In genomic region chr2L:12055837-12056388, dm6 we compare ENCODE assay signal across 1 fruit fly cellular context.
TF ChIP-seq lines count a peak whose summit lies in the region.

TSS of gene JhI-21 (minus strand) at chr2L:12056042.
TSS of gene RpL7-like (plus strand) at chr2L:12056326.
TSS of gene CG34164 (plus strand) at chr2L:12056348.

TF ChIP-seq in whole organism, embryonic, 481 proteins besides CTCF, POLR2A, EP300 and RAD21 (continued from another document and continues in another):
- TF ChIP-seq CG11696 (GFP tag; IDR thresholded peaks at IDR 0.05; lab: Robert Waterston, UW), result no peak
- no peak for TF ChIP-seq Oaz (GFP tag; IDR thresholded peaks at IDR 0.05; lab: Robert Waterston, UW)
- no peak for TF ChIP-seq jigr1 (GFP tag; IDR thresholded peaks at IDR 0.05; lab: Robert Waterston, UW)
- no peak for TF ChIP-seq Dip3 (GFP tag; optimal IDR thresholded peaks at IDR 0.05; lab: Kevin White, UChicago)
- no peak for TF ChIP-seq org-1 (GFP tag; optimal IDR thresholded peaks at IDR 0.05; lab: Kevin White, UChicago)
- no peak for TF ChIP-seq zf30C (GFP tag; optimal IDR thresholded peaks at IDR 0.05; lab: Kevin White, UChicago)
- TF ChIP-seq CG7987 (GFP tag; optimal IDR thresholded peaks at IDR 0.05; lab: Kevin White, UChicago), result no peak
- no peak for TF ChIP-seq CG3838 (GFP tag; optimal IDR thresholded peaks at IDR 0.05; lab: Kevin White, UChicago)
- no peak for TF ChIP-seq sr (GFP tag; IDR thresholded peaks at IDR 0.05; lab: Robert Waterston, UW)
- TF ChIP-seq Atf6 (GFP tag; IDR thresholded peaks at IDR 0.05; lab: Robert Waterston, UW), result no peak
- no peak for TF ChIP-seq h (optimal IDR thresholded peaks at IDR 0.05; lab: Kevin White, UChicago)
- no peak for TF ChIP-seq CG5245 (GFP tag; optimal IDR thresholded peaks at IDR 0.05; lab: Kevin White, UChicago)
- peak; percentile 64; the same call in 1 of the 3 replicates for TF ChIP-seq Opbp (GFP tag; IDR thresholded peaks at IDR 0.05; lab: Robert Waterston, UW; ENCODE audit: partially characterized antibody)
- no peak for TF ChIP-seq cad (GFP tag; optimal IDR thresholded peaks at IDR 0.05; lab: Kevin White, UChicago)
- TF ChIP-seq fd102C (GFP tag; optimal IDR thresholded peaks at IDR 0.05; lab: Kevin White, UChicago), result no peak
- TF ChIP-seq ac (GFP tag; optimal IDR thresholded peaks at IDR 0.05; lab: Kevin White, UChicago), result no peak
- no peak for TF ChIP-seq ash1 (GFP tag; optimal IDR thresholded peaks at IDR 0.05; lab: Kevin White, UChicago)
- TF ChIP-seq CG2889 (GFP tag; IDR thresholded peaks at IDR 0.05; lab: Robert Waterston, UW), result no peak
- TF ChIP-seq Poxn (GFP tag; IDR thresholded peaks at IDR 0.05; lab: Robert Waterston, UW), result no peak
- TF ChIP-seq CG12942 (GFP tag; optimal IDR thresholded peaks at IDR 0.05; lab: Kevin White, UChicago), result no peak
- no peak for TF ChIP-seq emc (GFP tag; optimal IDR thresholded peaks at IDR 0.05; lab: Kevin White, UChicago)
- no peak for TF ChIP-seq dpn (GFP tag; optimal IDR thresholded peaks at IDR 0.05; lab: Kevin White, UChicago)
- no peak for TF ChIP-seq Deaf1 (tag; optimal IDR thresholded peaks at IDR 0.05; lab: Kevin White, UChicago)
- no peak for TF ChIP-seq CG9437 (GFP tag; optimal IDR thresholded peaks at IDR 0.05; lab: Kevin White, UChicago)
- no peak for TF ChIP-seq CG15601 (tag; optimal IDR thresholded peaks at IDR 0.05; lab: Kevin White, UChicago)
- TF ChIP-seq Bteb2 (GFP tag; optimal IDR thresholded peaks at IDR 0.05; lab: Kevin White, UChicago), result peak; percentile 13
- TF ChIP-seq CG1792 (GFP tag; optimal IDR thresholded peaks at IDR 0.05; lab: Kevin White, UChicago), result no peak
- no peak for TF ChIP-seq tio (GFP tag; optimal IDR thresholded peaks at IDR 0.05; lab: Kevin White, UChicago)
- no peak for TF ChIP-seq Elba2 (GFP tag; optimal IDR thresholded peaks at IDR 0.05; lab: Kevin White, UChicago)
- TF ChIP-seq dmrt11E (tag; optimal IDR thresholded peaks at IDR 0.05; lab: Kevin White, UChicago), result no peak
- TF ChIP-seq pzg (GFP tag; optimal IDR thresholded peaks at IDR 0.05; lab: Kevin White, UChicago), result peak; percentile 86
- peak in 1 of 2 experiments; percentile 19 for TF ChIP-seq bsh (GFP tag; optimal IDR thresholded peaks at IDR 0.05; lab: Kevin White, UChicago)
- TF ChIP-seq CG17612 (GFP tag; IDR thresholded peaks at IDR 0.05; lab: Robert Waterston, UW), result no peak
- TF ChIP-seq CG7271 (tag; optimal IDR thresholded peaks at IDR 0.05; lab: Kevin White, UChicago), result no peak
- peak; percentile 30; the same call in 1 of the 3 replicates for TF ChIP-seq zfh1 (GFP tag; IDR thresholded peaks at IDR 0.05; lab: Robert Waterston, UW)
- no peak for TF ChIP-seq prd (optimal IDR thresholded peaks at IDR 0.05; lab: Kevin White, UChicago)
- TF ChIP-seq prd (GFP tag; IDR thresholded peaks at IDR 0.05; lab: Robert Waterston, UW), result no peak
- TF ChIP-seq tap (tag; optimal IDR thresholded peaks at IDR 0.05; lab: Kevin White, UChicago), result no peak
- peak; percentile 65; the same call in 1 of the 2 replicates for TF ChIP-seq CG32532 (GFP tag; IDR thresholded peaks at IDR 0.05; lab: Robert Waterston, UW)
- no peak for TF ChIP-seq Gug (GFP tag; IDR thresholded peaks at IDR 0.05; lab: Robert Waterston, UW)
- no peak for TF ChIP-seq Hmx (GFP tag; optimal IDR thresholded peaks at IDR 0.05; lab: Kevin White, UChicago)
- no peak for TF ChIP-seq CG1233 (GFP tag; optimal IDR thresholded peaks at IDR 0.05; lab: Kevin White, UChicago)
- no peak for TF ChIP-seq zfh2 (GFP tag; optimal IDR thresholded peaks at IDR 0.05; lab: Kevin White, UChicago)
- no peak for TF ChIP-seq CG1832 (GFP tag; optimal IDR thresholded peaks at IDR 0.05; lab: Kevin White, UChicago)
- TF ChIP-seq danr (GFP tag; IDR thresholded peaks at IDR 0.05; lab: Robert Waterston, UW), result no peak
- TF ChIP-seq CG16863 (GFP tag; optimal IDR thresholded peaks at IDR 0.05; lab: Kevin White, UChicago), result no peak
- TF ChIP-seq CG11093 (GFP tag; IDR thresholded peaks at IDR 0.05; lab: Robert Waterston, UW), result no peak
- TF ChIP-seq Antp (GFP tag; optimal IDR thresholded peaks at IDR 0.05; lab: Kevin White, UChicago), result no peak
- TF ChIP-seq CG15479 (GFP tag; optimal IDR thresholded peaks at IDR 0.05; lab: Kevin White, UChicago), result no peak
- TF ChIP-seq Aef1 (GFP tag; IDR thresholded peaks at IDR 0.05; lab: Robert Waterston, UW), result no peak
- TF ChIP-seq CG10543 (GFP tag; optimal IDR thresholded peaks at IDR 0.05; lab: Kevin White, UChicago), result no peak
- TF ChIP-seq CG7745 (tag; optimal IDR thresholded peaks at IDR 0.05; lab: Kevin White, UChicago), result no peak
- TF ChIP-seq ems (GFP tag; optimal IDR thresholded peaks at IDR 0.05; lab: Kevin White, UChicago), result no peak
- TF ChIP-seq Mes4 (GFP tag; optimal IDR thresholded peaks at IDR 0.05; lab: Kevin White, UChicago), result no peak
- TF ChIP-seq Ets97D (GFP tag; optimal IDR thresholded peaks at IDR 0.05; lab: Kevin White, UChicago), result peak; percentile 77
- no peak for TF ChIP-seq HHEX (GFP tag; optimal IDR thresholded peaks at IDR 0.05; lab: Kevin White, UChicago)
- no peak for TF ChIP-seq CG14050 (GFP tag; IDR thresholded peaks at IDR 0.05; lab: Robert Waterston, UW)
- peak; percentile 64 for TF ChIP-seq bbx (GFP tag; IDR thresholded peaks at IDR 0.05; lab: Robert Waterston, UW; ENCODE audit: partially characterized antibody)
- no peak for TF ChIP-seq ro (GFP tag; IDR thresholded peaks at IDR 0.05; lab: Robert Waterston, UW)
- no peak for TF ChIP-seq gsb-n (tag; optimal IDR thresholded peaks at IDR 0.05; lab: Kevin White, UChicago)
- TF ChIP-seq pb (GFP tag; optimal IDR thresholded peaks at IDR 0.05; lab: Kevin White, UChicago), result no peak
- peak; percentile 71 for TF ChIP-seq cwo (GFP tag; optimal IDR thresholded peaks at IDR 0.05; lab: Kevin White, UChicago)
- peak; percentile 8 for TF ChIP-seq CG17829 (tag; optimal IDR thresholded peaks at IDR 0.05; lab: Kevin White, UChicago)
- TF ChIP-seq Atf-2 (GFP tag; optimal IDR thresholded peaks at IDR 0.05; lab: Kevin White, UChicago), result no peak
- TF ChIP-seq CG10565 (GFP tag; optimal IDR thresholded peaks at IDR 0.05; lab: Kevin White, UChicago), result no peak
- no peak for TF ChIP-seq CG17568 (GFP tag; optimal IDR thresholded peaks at IDR 0.05; lab: Kevin White, UChicago)
- TF ChIP-seq CG14860 (GFP tag; IDR thresholded peaks at IDR 0.05; lab: Robert Waterston, UW; ENCODE audit: partially characterized antibody), result no peak
- no peak for TF ChIP-seq CG6272 (GFP tag; IDR thresholded peaks at IDR 0.05; lab: Robert Waterston, UW)
- TF ChIP-seq CG6689 (GFP tag; IDR thresholded peaks at IDR 0.05; lab: Robert Waterston, UW), result no peak
- no peak for TF ChIP-seq CG10321 (GFP tag; IDR thresholded peaks at IDR 0.05; lab: Robert Waterston, UW)
- TF ChIP-seq CG31365 (tag; optimal IDR thresholded peaks at IDR 0.05; lab: Kevin White, UChicago), result no peak
- no peak for TF ChIP-seq Dip2 (GFP tag; IDR thresholded peaks at IDR 0.05; lab: Robert Waterston, UW)
- TF ChIP-seq Nf-YB (GFP tag; optimal IDR thresholded peaks at IDR 0.05; lab: Kevin White, UChicago), result no peak
- TF ChIP-seq CG12769 (tag; optimal IDR thresholded peaks at IDR 0.05; lab: Kevin White, UChicago), result no peak
- no peak for TF ChIP-seq btn (GFP tag; optimal IDR thresholded peaks at IDR 0.05; lab: Kevin White, UChicago)
- no peak for TF ChIP-seq tx (GFP tag; optimal IDR thresholded peaks at IDR 0.05; lab: Kevin White, UChicago)
- TF ChIP-seq E2f2 (GFP tag; IDR thresholded peaks at IDR 0.05; lab: Robert Waterston, UW), result peak; percentile 98
- no peak for TF ChIP-seq CG32767 (GFP tag; IDR thresholded peaks at IDR 0.05; lab: Robert Waterston, UW)
- no peak for TF ChIP-seq Neu2 (GFP tag; optimal IDR thresholded peaks at IDR 0.05; lab: Kevin White, UChicago; ENCODE audit: borderline replicate concordance)
- TF ChIP-seq bab2 (GFP tag; optimal IDR thresholded peaks at IDR 0.05; lab: Kevin White, UChicago), result no peak
- no peak for TF ChIP-seq row (GFP tag; IDR thresholded peaks at IDR 0.05; lab: Robert Waterston, UW)
- peak; percentile 14 for TF ChIP-seq CG2712 (tag; optimal IDR thresholded peaks at IDR 0.05; lab: Kevin White, UChicago)
- no peak for TF ChIP-seq CG33557 (GFP tag; optimal IDR thresholded peaks at IDR 0.05; lab: Kevin White, UChicago)
- no peak for TF ChIP-seq CG8478 (optimal IDR thresholded peaks at IDR 0.05; lab: Kevin White, UChicago)
- TF ChIP-seq NfI (GFP tag; optimal IDR thresholded peaks at IDR 0.05; lab: Kevin White, UChicago), result no peak
- TF ChIP-seq peb (GFP tag; IDR thresholded peaks at IDR 0.05; lab: Robert Waterston, UW), result no peak
- TF ChIP-seq CG13624 (GFP tag; optimal IDR thresholded peaks at IDR 0.05; lab: Kevin White, UChicago), result no peak
- no peak for TF ChIP-seq CoRest (tag; optimal IDR thresholded peaks at IDR 0.05; lab: Kevin White, UChicago)
- no peak; the same call in 2 of the 3 replicates for TF ChIP-seq zen2 (GFP tag; IDR thresholded peaks at IDR 0.05; lab: Robert Waterston, UW; ENCODE audit: partially characterized antibody)
- no peak for TF ChIP-seq CG3163 (GFP tag; optimal IDR thresholded peaks at IDR 0.05; lab: Kevin White, UChicago)
- no peak for TF ChIP-seq B-H2 (GFP tag; optimal IDR thresholded peaks at IDR 0.05; lab: Kevin White, UChicago)
- TF ChIP-seq CG16815 (GFP tag; optimal IDR thresholded peaks at IDR 0.05; lab: Kevin White, UChicago), result no peak
- no peak for TF ChIP-seq HmgD (GFP tag; optimal IDR thresholded peaks at IDR 0.05; lab: Kevin White, UChicago)
- TF ChIP-seq CG34224 (GFP tag; IDR thresholded peaks at IDR 0.05; lab: Robert Waterston, UW; ENCODE audit: partially characterized antibody), result peak; percentile 65; the same call in 1 of the 3 replicates
- no peak for TF ChIP-seq ci (GFP tag; IDR thresholded peaks at IDR 0.05; lab: Robert Waterston, UW)
- TF ChIP-seq NFAT (GFP tag; IDR thresholded peaks at IDR 0.05; lab: Robert Waterston, UW), result no peak
- no peak for TF ChIP-seq B-H1 (GFP tag; IDR thresholded peaks at IDR 0.05; lab: Robert Waterston, UW)
- 0 out of 3 replicates have a peak, but pooled peaks have one; percentile 53 for TF ChIP-seq Doc3 (GFP tag; IDR thresholded peaks at IDR 0.05; lab: Robert Waterston, UW; ENCODE audit: partially characterized antibody)
- peak; percentile 74 for TF ChIP-seq Bgb (GFP tag; IDR thresholded peaks at IDR 0.05; lab: Robert Waterston, UW; ENCODE audit: partially characterized antibody)
- no peak for TF ChIP-seq CG11085 (GFP tag; IDR thresholded peaks at IDR 0.05; lab: Robert Waterston, UW)
- peak; percentile 30 for TF ChIP-seq CG34376 (GFP tag; optimal IDR thresholded peaks at IDR 0.05; lab: Kevin White, UChicago)
- no peak for TF ChIP-seq CG7357 (GFP tag; IDR thresholded peaks at IDR 0.05; lab: Robert Waterston, UW)
- peak; percentile 31; the same call in 1 of the 3 replicates for TF ChIP-seq CG17361 (GFP tag; IDR thresholded peaks at IDR 0.05; lab: Robert Waterston, UW)
- TF ChIP-seq hth (optimal IDR thresholded peaks at IDR 0.05; lab: Kevin White, UChicago), result no peak
- peak; percentile 18 for TF ChIP-seq CG17359 (tag; optimal IDR thresholded peaks at IDR 0.05; lab: Kevin White, UChicago)
- peak; percentile 71 for TF ChIP-seq Med (GFP tag; lab: Kevin White, UChicago)
- peak; percentile 62 for TF ChIP-seq knrl (GFP tag; IDR thresholded peaks at IDR 0.05; lab: Robert Waterston, UW; ENCODE audit: partially characterized antibody)
- TF ChIP-seq CG12071 (GFP tag; optimal IDR thresholded peaks at IDR 0.05; lab: Kevin White, UChicago), result no peak
- no peak for TF ChIP-seq CG17328 (GFP tag; IDR thresholded peaks at IDR 0.05; lab: Robert Waterston, UW)
- TF ChIP-seq CG15514 (GFP tag; optimal IDR thresholded peaks at IDR 0.05; lab: Kevin White, UChicago), result peak; percentile 41
- no peak for TF ChIP-seq pita (GFP tag; optimal IDR thresholded peaks at IDR 0.05; lab: Kevin White, UChicago)
- TF ChIP-seq CG15011 (GFP tag; optimal IDR thresholded peaks at IDR 0.05; lab: Kevin White, UChicago), result no peak
- no peak for TF ChIP-seq CG1602 (GFP tag; optimal IDR thresholded peaks at IDR 0.05; lab: Kevin White, UChicago)
- TF ChIP-seq sens (GFP tag; lab: Kevin White, UChicago), result peak; percentile 82
- TF ChIP-seq CG11504 (tag; optimal IDR thresholded peaks at IDR 0.05; lab: Kevin White, UChicago), result no peak
- no peak for TF ChIP-seq Camta (GFP tag; optimal IDR thresholded peaks at IDR 0.05; lab: Kevin White, UChicago)
- TF ChIP-seq grau (tag; optimal IDR thresholded peaks at IDR 0.05; lab: Kevin White, UChicago), result no peak
- TF ChIP-seq NC2α (GFP tag; optimal IDR thresholded peaks at IDR 0.05; lab: Kevin White, UChicago), result no peak
- TF ChIP-seq CG13775 (GFP tag; optimal IDR thresholded peaks at IDR 0.05; lab: Kevin White, UChicago), result no peak
- no peak for TF ChIP-seq CG6175 (GFP tag; IDR thresholded peaks at IDR 0.05; lab: Robert Waterston, UW)
- TF ChIP-seq ftz-f1 (GFP tag; optimal IDR thresholded peaks at IDR 0.05; lab: Kevin White, UChicago), result no peak
- TF ChIP-seq CG6765 (GFP tag; optimal IDR thresholded peaks at IDR 0.05; lab: Kevin White, UChicago), result peak; percentile 9
- TF ChIP-seq D (optimal IDR thresholded peaks at IDR 0.05; lab: Kevin White, UChicago), result no peak
- TF ChIP-seq D (GFP tag; optimal IDR thresholded peaks at IDR 0.05; lab: Kevin White, UChicago), result no peak
- TF ChIP-seq HLH54F (GFP tag; optimal IDR thresholded peaks at IDR 0.05; lab: Kevin White, UChicago), result no peak
- TF ChIP-seq CG4282 (GFP tag; optimal IDR thresholded peaks at IDR 0.05; lab: Kevin White, UChicago), result no peak
- no peak for TF ChIP-seq ken (GFP tag; IDR thresholded peaks at IDR 0.05; lab: Robert Waterston, UW)
- no peak for TF ChIP-seq fd96Cb (tag; optimal IDR thresholded peaks at IDR 0.05; lab: Kevin White, UChicago)
- no peak for TF ChIP-seq twi (tag; optimal IDR thresholded peaks at IDR 0.05; lab: Kevin White, UChicago)
- TF ChIP-seq Fer1 (GFP tag; optimal IDR thresholded peaks at IDR 0.05; lab: Kevin White, UChicago), result no peak
- TF ChIP-seq D19A (tag; optimal IDR thresholded peaks at IDR 0.05; lab: Kevin White, UChicago), result no peak
- no peak for TF ChIP-seq CG3407 (GFP tag; optimal IDR thresholded peaks at IDR 0.05; lab: Kevin White, UChicago)
- TF ChIP-seq chinmo (GFP tag; IDR thresholded peaks at IDR 0.05; lab: Robert Waterston, UW; ENCODE audit: partially characterized antibody), result peak; percentile 88; the same call in 2 of the 4 replicates
- no peak for TF ChIP-seq CG30403 (GFP tag; optimal IDR thresholded peaks at IDR 0.05; lab: Kevin White, UChicago)
- TF ChIP-seq vfl (GFP tag; optimal IDR thresholded peaks at IDR 0.05; lab: Kevin White, UChicago), result no peak
- TF ChIP-seq CG2129 (GFP tag; IDR thresholded peaks at IDR 0.05; lab: Robert Waterston, UW; ENCODE audit: partially characterized antibody), result no peak
- no peak for TF ChIP-seq cas (GFP tag; IDR thresholded peaks at IDR 0.05; lab: Robert Waterston, UW)
- no peak for TF ChIP-seq Lpt (GFP tag; optimal IDR thresholded peaks at IDR 0.05; lab: Kevin White, UChicago)
